Worm (Caenorhabditis elegans) whole organism, young adult: ENCODE results near the gene srw-118.

ENCODE experiments used
- Y53F4B.3 ChIP-seq: fragments of 200-800 bp; sonication (Bioruptor generic); IDR thresholded peaks from 2 replicates; pipeline ENCODE4 v1.3.6; 2022; ENCODE audit warnings: missing genetic modification reagents, missing genetic modification characterization, missing compliant biosample characterization
- xnd-1 ChIP-seq: sonication (generic microtip); optimal IDR thresholded peaks from 2 replicates; lab custom pipeline; 2016; ENCODE audit warnings: missing genotype, missing genetic modification reagents, missing genetic modification characterization, missing compliant biosample characterization

DNA sequence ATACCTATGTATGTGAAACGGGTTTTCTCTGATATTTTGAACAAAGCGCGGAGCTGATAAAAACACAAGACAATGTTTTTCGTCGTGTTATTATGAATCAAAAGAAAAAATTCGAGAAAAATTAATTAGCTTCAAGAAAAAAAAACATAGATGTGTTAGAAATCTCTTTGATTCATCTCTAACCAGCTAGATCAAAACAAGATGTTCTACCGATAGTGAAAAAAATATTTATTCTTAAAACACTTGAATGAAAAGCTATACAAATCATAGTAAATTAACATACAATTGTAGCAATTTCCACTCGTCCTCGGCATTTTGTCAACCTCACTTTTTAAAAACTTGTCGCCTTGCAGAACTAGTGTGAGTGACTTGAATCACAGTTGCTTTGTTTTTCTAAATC lies 37.6 kb downstream of the srw-118 start:
- TF ChIP-seq xnd-1 (tag; lab: Kevin White, UChicago) (no peak), Y53F4B.3 (GFP tag; lab: Robert Waterston, UW) (no peak)
